Fruit fly (Drosophila melanogaster): ENCODE measurements around the gene CG32079.

- TF ChIP-seq psq (optimal IDR thresholded peaks at IDR 0.05), result no peak
- no peak for TF ChIP-seq pan (optimal IDR thresholded peaks at IDR 0.05)
- TF ChIP-seq CG8478 (optimal IDR thresholded peaks at IDR 0.05), result no peak
- TF ChIP-seq EcR (GFP tag; optimal IDR thresholded peaks at IDR 0.05), result no peak
- TF ChIP-seq usp (GFP tag; optimal IDR thresholded peaks at IDR 0.05), result no peak
Measured at dm6 chr3L:11069764-11070163, 44.4 kb downstream of the CG32079 start, which contains the start of gene CG6310.

All from whole organism.